Worm (Caenorhabditis elegans): ENCODE measurements around the gene F42F12.3.

DNA sequence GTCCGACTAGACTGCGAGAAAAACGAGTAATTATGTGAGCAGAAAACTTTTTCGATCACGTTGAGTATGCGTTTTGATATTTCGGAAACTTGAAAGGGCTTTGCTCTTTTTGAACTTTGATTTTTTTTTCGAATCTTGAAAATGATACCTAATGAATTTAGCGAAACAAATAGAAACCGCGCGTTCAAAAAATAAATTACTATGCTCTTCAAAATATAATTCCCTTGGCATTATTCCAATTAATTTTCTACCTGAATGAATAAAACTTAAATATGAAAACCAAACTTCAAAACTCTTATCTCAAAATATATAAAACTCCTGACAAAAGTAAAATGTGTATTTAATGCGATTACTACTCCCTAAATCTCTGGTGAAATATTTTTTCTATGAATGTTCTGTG, 35.1 kb upstream of the F42F12.3 start, which contains the start of gene xtr-2:
- TF ChIP-seq dao-5 (tag; optimal IDR thresholded peaks at IDR 0.05) (no peak), him-1 (tag; optimal IDR thresholded peaks at IDR 0.05) (no peak), W03F9.2 (tag; optimal IDR thresholded peaks at IDR 0.05) (no peak)
